Fruit fly (Drosophila melanogaster) whole organism, embryonic: ENCODE data around the gene CG43813.

ENCODE experiments used
- CG11093 ChIP-seq: fragments of 200-800 bp; sonication (Bioruptor generic); IDR thresholded peaks from 3 replicates; pipeline ENCODE4 v1.3.6; 2022; ENCODE audit warnings: missing biosample characterization, missing genetic modification characterization
- CG11398 ChIP-seq: fragments of 200-800 bp; sonication (Bioruptor generic); optimal IDR thresholded peaks from 2 replicates; lab custom pipeline; 2016; ENCODE audit warnings: missing biosample characterization, missing genetic modification characterization
- CG12155 ChIP-seq: fragments of 200-800 bp; sonication (Bioruptor generic); optimal IDR thresholded peaks from 3 replicates; lab custom pipeline; 2016; ENCODE audit warnings: missing biosample characterization, missing genetic modification characterization
- CG12299 ChIP-seq: fragments of 200-800 bp; sonication (Bioruptor generic); optimal IDR thresholded peaks from 2 replicates; lab custom pipeline; 2018; ENCODE audit warnings: missing biosample characterization, mild to moderate bottlenecking, missing genetic modification characterization
- CG14014 ChIP-seq: fragments of 200-800 bp; sonication (Bioruptor generic); IDR thresholded peaks from 2 replicates; pipeline ENCODE4 v1.3.6; 2022; ENCODE audit warnings: missing biosample characterization, missing genetic modification characterization
- CG15514 ChIP-seq: fragments of 200-800 bp; sonication (Bioruptor generic); optimal IDR thresholded peaks from 3 replicates; lab custom pipeline; 2017; ENCODE audit warnings: missing biosample characterization, missing genetic modification characterization, mild to moderate bottlenecking, moderate library complexity, missing genetic modification reagents
- CG1647 ChIP-seq: fragments of 200-800 bp; sonication (Bioruptor generic); optimal IDR thresholded peaks from 3 replicates; lab custom pipeline; 2016; ENCODE audit warnings: missing biosample characterization, missing genetic modification characterization
- CG18262 ChIP-seq: fragments of 200-800 bp; optimal IDR thresholded peaks from 3 replicates; lab custom pipeline; 2019; ENCODE audit warnings: missing biosample characterization, mild to moderate bottlenecking, missing genetic modification characterization, moderate library complexity
- CG2712 ChIP-seq: fragments of 200-800 bp; optimal IDR thresholded peaks from 3 replicates; lab custom pipeline; 2019; ENCODE audit warnings: missing biosample characterization, mild to moderate bottlenecking, missing genetic modification characterization, moderate library complexity
- CG32767 ChIP-seq: fragments of 200-800 bp; sonication (Bioruptor generic); IDR thresholded peaks from 2 replicates; pipeline ENCODE4 v1.3.6; 2022; ENCODE audit warnings: missing biosample characterization, missing genetic modification characterization
- CG34376 ChIP-seq: fragments of 200-800 bp; sonication (Bioruptor generic); optimal IDR thresholded peaks from 2 replicates; lab custom pipeline; 2018; ENCODE audit warnings: missing biosample characterization, mild to moderate bottlenecking, missing genetic modification characterization
- CG4282 ChIP-seq: fragments of 200-800 bp; sonication (Bioruptor generic); optimal IDR thresholded peaks from 2 replicates; lab custom pipeline; 2016; ENCODE audit warnings: missing biosample characterization, missing genetic modification characterization
- CG4328 ChIP-seq: fragments of 200-800 bp; sonication (Bioruptor generic); optimal IDR thresholded peaks from 3 replicates; lab custom pipeline; 2017; ENCODE audit warnings: missing biosample characterization, missing genetic modification reagents, missing genetic modification characterization
- CG5245 ChIP-seq: fragments of 200-800 bp; sonication (Bioruptor generic); optimal IDR thresholded peaks from 3 replicates; lab custom pipeline; 2016; ENCODE audit warnings: missing biosample characterization, missing genetic modification characterization
- CG6813 ChIP-seq: fragments of 200-800 bp; sonication (Bioruptor generic); optimal IDR thresholded peaks from 2 replicates; lab custom pipeline; 2017; ENCODE audit warnings: missing biosample characterization, missing genetic modification characterization, mild to moderate bottlenecking, moderate library complexity, missing genetic modification reagents
- CG6854 ChIP-seq: fragments of 200-800 bp; sonication (Bioruptor generic); optimal IDR thresholded peaks from 3 replicates; lab custom pipeline; 2017; ENCODE audit warnings: missing biosample characterization, mild to moderate bottlenecking, missing genetic modification characterization
- CG7271 ChIP-seq: fragments of 200-800 bp; sonication (Bioruptor generic); optimal IDR thresholded peaks from 2 replicates; lab custom pipeline; 2018; ENCODE audit warnings: missing biosample characterization, mild to moderate bottlenecking, missing genetic modification characterization, moderate library complexity
- CG7786 ChIP-seq: fragments of 200-800 bp; sonication (Bioruptor generic); optimal IDR thresholded peaks from 2 replicates; lab custom pipeline; 2016; ENCODE audit warnings: missing biosample characterization, missing genetic modification characterization
- CG9797 ChIP-seq: fragments of 200-800 bp; sonication (Bioruptor generic); optimal IDR thresholded peaks from 3 replicates; lab custom pipeline; 2018; ENCODE audit warnings: missing biosample characterization, mild to moderate bottlenecking, missing genetic modification characterization
- CkIIα-i1 ChIP-seq: fragments of 200-800 bp; sonication (Bioruptor generic); IDR thresholded peaks from 2 replicates; pipeline ENCODE4 v1.3.6; 2022; ENCODE audit warnings: missing biosample characterization, missing genetic modification characterization
- Doc3 ChIP-seq: fragments of 200-800 bp; sonication (Bioruptor generic); IDR thresholded peaks from 3 replicates; pipeline ENCODE4 v1.3.6; 2022; ENCODE audit warnings: missing biosample characterization, missing genetic modification characterization; ENCODE audit not compliant: partially characterized antibody
- Drgx ChIP-seq: fragments of 200-800 bp; sonication (Bioruptor generic); IDR thresholded peaks from 2 replicates; pipeline ENCODE4 v1.3.6; 2022; ENCODE audit warnings: missing biosample characterization, missing genetic modification characterization
- Jarid2 ChIP-seq: fragments of 200-800 bp; sonication (Bioruptor generic); optimal IDR thresholded peaks from 3 replicates; lab custom pipeline; 2017; ENCODE audit warnings: mild to moderate bottlenecking, missing biosample characterization, missing genetic modification reagents, missing genetic modification characterization
- MTF-1 ChIP-seq: fragments of 200-800 bp; sonication (Bioruptor generic); optimal IDR thresholded peaks from 2 replicates; lab custom pipeline; 2018; ENCODE audit warnings: missing biosample characterization, mild to moderate bottlenecking, missing genetic modification characterization, borderline replicate concordance
- Med ChIP-seq: fragments of 200-800 bp; sonication (Bioruptor generic); peaks from one replicate; lab custom pipeline; 2016; ENCODE audit warnings: missing biosample characterization, missing genetic modification characterization, mild to moderate bottlenecking, inconsistent platforms, moderate library complexity
- Myb ChIP-seq: fragments of 200-800 bp; sonication (Bioruptor generic); optimal IDR thresholded peaks from 2 replicates; lab custom pipeline; 2016; ENCODE audit warnings: missing biosample characterization, missing genetic modification characterization
- Optix ChIP-seq: fragments of 200-800 bp; sonication (Bioruptor generic); IDR thresholded peaks from 3 replicates; pipeline ENCODE4 v1.3.6; 2022; ENCODE audit warnings: missing biosample characterization, missing genetic modification characterization
- ap ChIP-seq: fragments of 200-800 bp; sonication (Bioruptor generic); IDR thresholded peaks from 2 replicates; pipeline ENCODE4 v1.3.6; 2022; ENCODE audit warnings: missing biosample characterization, missing genetic modification characterization
- btn ChIP-seq: fragments of 200-800 bp; sonication (Bioruptor generic); optimal IDR thresholded peaks from 2 replicates; lab custom pipeline; 2016; ENCODE audit warnings: missing biosample characterization, missing genetic modification characterization
- cas ChIP-seq: fragments of 200-800 bp; sonication (Bioruptor generic); IDR thresholded peaks from 2 replicates; pipeline ENCODE4 v1.3.6; 2022; ENCODE audit warnings: missing biosample characterization, missing genetic modification characterization
- cg ChIP-seq: fragments of 200-800 bp; sonication (Bioruptor generic); optimal IDR thresholded peaks from 3 replicates; lab custom pipeline; 2019; ENCODE audit warnings: missing biosample characterization, mild to moderate bottlenecking, missing genetic modification characterization, moderate library complexity
- chm ChIP-seq: fragments of 200-800 bp; sonication (Bioruptor generic); IDR thresholded peaks from 2 replicates; pipeline ENCODE4 v1.3.6; 2022; ENCODE audit warnings: missing biosample characterization, missing genetic modification characterization
- chn ChIP-seq: fragments of 200-800 bp; sonication (Bioruptor generic); optimal IDR thresholded peaks from 2 replicates; lab custom pipeline; 2016; ENCODE audit warnings: missing biosample characterization, missing genetic modification characterization
- ci ChIP-seq: fragments of 200-800 bp; sonication (Bioruptor generic); IDR thresholded peaks from 3 replicates; pipeline ENCODE4 v1.3.6; 2022; ENCODE audit warnings: missing biosample characterization, missing genetic modification characterization
- corto ChIP-seq: fragments of 200-800 bp; sonication (Bioruptor generic); optimal IDR thresholded peaks from 2 replicates; lab custom pipeline; 2016; ENCODE audit warnings: missing biosample characterization, mild to moderate bottlenecking, missing genetic modification characterization, moderate library complexity
- disco-r ChIP-seq: fragments of 200-800 bp; sonication (Bioruptor generic); optimal IDR thresholded peaks from 2 replicates; lab custom pipeline; 2016; ENCODE audit warnings: missing biosample characterization, missing genetic modification characterization
- dmrt99B ChIP-seq: fragments of 200-800 bp; sonication (Bioruptor generic); optimal IDR thresholded peaks from 2 replicates; lab custom pipeline; 2018; ENCODE audit warnings: missing biosample characterization, mild to moderate bottlenecking, missing genetic modification characterization, moderate library complexity
- en ChIP-seq: fragments of 200-800 bp; sonication (Bioruptor generic); optimal IDR thresholded peaks from 2 replicates; lab custom pipeline; 2016; ENCODE audit warnings: missing biosample characterization, missing genetic modification characterization
- esg ChIP-seq: fragments of 200-800 bp; sonication (Bioruptor generic); conservative IDR thresholded peaks from 2 replicates; pipeline ENCODE4 v1.3.6; 2022; ENCODE audit warnings: missing biosample characterization, missing genetic modification characterization
- hth ChIP-seq: fragments of >200 bp; optimal IDR thresholded peaks from 2 replicates; lab custom pipeline; 2017; ENCODE audit warnings: inconsistent platforms
- jumu ChIP-seq: fragments of 200-800 bp; sonication (Bioruptor generic); optimal IDR thresholded peaks from 3 replicates; lab custom pipeline; 2016; ENCODE audit warnings: missing biosample characterization, missing genetic modification characterization
- kah ChIP-seq: fragments of 200-800 bp; sonication (Bioruptor generic); optimal IDR thresholded peaks from 2 replicates; lab custom pipeline; 2018; ENCODE audit warnings: missing biosample characterization, mild to moderate bottlenecking, missing genetic modification characterization
- lmd ChIP-seq: fragments of 200-800 bp; sonication (Bioruptor generic); IDR thresholded peaks from 2 replicates; pipeline ENCODE4 v1.3.6; 2022; ENCODE audit warnings: missing biosample characterization, missing genetic modification characterization
- prd ChIP-seq, 3 experiments: fragments of >200 bp in 2 of 3; fragments of 200-800 bp in 1 of 3; sonication (Bioruptor generic) in 1 of 3; optimal IDR thresholded peaks in 2 of 3; IDR thresholded peaks in 1 of 3; 2 replicates in 2 of 3; 3 replicates in 1 of 3; pipeline versions ENCODE4 v1.3.6 to Lab custom; 2017 to 2022; ENCODE audit warnings: missing biosample characterization in 1 of 3, missing genetic modification characterization in 1 of 3
- sd ChIP-seq: fragments of 200-800 bp; sonication (Bioruptor generic); optimal IDR thresholded peaks from 3 replicates; lab custom pipeline; 2018; ENCODE audit warnings: missing biosample characterization, mild to moderate bottlenecking, missing genetic modification characterization, moderate library complexity
- seq ChIP-seq: fragments of 200-800 bp; sonication (Bioruptor generic); IDR thresholded peaks from 2 replicates; pipeline ENCODE4 v1.3.6; 2022; ENCODE audit warnings: missing biosample characterization, missing genetic modification characterization
- shn ChIP-seq: fragments of 200-800 bp; sonication (Bioruptor generic); optimal IDR thresholded peaks from 3 replicates; lab custom pipeline; 2016; ENCODE audit warnings: missing biosample characterization, missing genetic modification characterization
- tna ChIP-seq: fragments of 200-800 bp; sonication (Bioruptor generic); IDR thresholded peaks from 2 replicates; pipeline ENCODE4 v1.3.6; 2022; ENCODE audit warnings: missing biosample characterization, missing genetic modification characterization; ENCODE audit not compliant: partially characterized antibody
- tup ChIP-seq: fragments of 200-800 bp; sonication (Bioruptor generic); optimal IDR thresholded peaks from 2 replicates; lab custom pipeline; 2016; ENCODE audit warnings: missing biosample characterization, mild to moderate bottlenecking, missing genetic modification characterization, moderate library complexity
- unc-4 ChIP-seq: fragments of 200-800 bp; sonication (Bioruptor generic); IDR thresholded peaks from 2 replicates; pipeline ENCODE4 v1.3.6; 2022; ENCODE audit warnings: missing biosample characterization, missing genetic modification characterization; ENCODE audit not compliant: partially characterized antibody
- vvl ChIP-seq: fragments of 200-800 bp; sonication (Bioruptor generic); IDR thresholded peaks from 2 replicates; pipeline ENCODE4 v1.3.6; 2022; ENCODE audit warnings: missing biosample characterization, missing genetic modification characterization

The CG43813 gene

dm6 chr2L:12369612-12370011 lies 25.5 kb upstream of the CG43813 start (continued):
- no peak for TF ChIP-seq CG2712 (tag; lab: Kevin White, UChicago)
- TF ChIP-seq prd (optimal IDR thresholded peaks at IDR 0.05; lab: Kevin White, UChicago): no peak
- TF ChIP-seq prd (GFP tag; IDR thresholded peaks at IDR 0.05; lab: Robert Waterston, UW): no peak
- no peak for TF ChIP-seq kah
- no peak for TF ChIP-seq CG7786 (GFP tag; lab: Kevin White, UChicago)
- TF ChIP-seq CG14014 (GFP tag; lab: Robert Waterston, UW): peak; percentile 69; the same call in 1 of the 2 replicates
- TF ChIP-seq Myb: no peak
- 0 out of 3 replicates have a peak, but pooled peaks have one; percentile 25 for TF ChIP-seq ci (GFP tag; lab: Robert Waterston, UW)
- no peak for TF ChIP-seq disco-r
- TF ChIP-seq CG9797 (GFP tag; lab: Kevin White, UChicago): no peak
- peak; percentile 91 for TF ChIP-seq Med
- TF ChIP-seq CG12299: no peak
- no peak for TF ChIP-seq CG7271 (tag; lab: Kevin White, UChicago)
- no peak for TF ChIP-seq CG1647 (GFP tag; lab: Kevin White, UChicago)
- no peak for TF ChIP-seq shn (GFP tag; lab: Kevin White, UChicago)
- no peak for TF ChIP-seq CG18262 (tag; lab: Kevin White, UChicago)
- TF ChIP-seq Drgx: no peak
- peak; percentile 2 for TF ChIP-seq CG12155 (GFP tag; lab: Kevin White, UChicago)
- no peak for TF ChIP-seq btn
- TF ChIP-seq CG4328 (GFP tag; lab: Kevin White, UChicago): no peak
- TF ChIP-seq CkIIα-i1: no peak
- no peak for TF ChIP-seq tna
- no peak for TF ChIP-seq cg
- no peak for TF ChIP-seq hth (lab: Kevin White, UChicago)
- no peak for TF ChIP-seq tup
- TF ChIP-seq cas (GFP tag; lab: Robert Waterston, UW): no peak
- no peak for TF ChIP-seq ap (GFP tag; lab: Robert Waterston, UW)
- no peak for TF ChIP-seq CG4282 (GFP tag; lab: Kevin White, UChicago)
- no peak for TF ChIP-seq unc-4
- TF ChIP-seq CG15514 (GFP tag; lab: Kevin White, UChicago): peak; percentile 52
- TF ChIP-seq CG5245: no peak
- TF ChIP-seq dmrt99B (tag; lab: Kevin White, UChicago): peak; percentile 19
- no peak for TF ChIP-seq Doc3 (GFP tag; lab: Robert Waterston, UW)
- peak; percentile 49 for TF ChIP-seq CG6813 (GFP tag; lab: Kevin White, UChicago)
- TF ChIP-seq sd (tag; lab: Kevin White, UChicago): peak; percentile 37
- TF ChIP-seq CG11398 (GFP tag; lab: Kevin White, UChicago): no peak
- TF ChIP-seq chm: no peak
- TF ChIP-seq seq (GFP tag; lab: Robert Waterston, UW): peak; percentile 75
- TF ChIP-seq chn: no peak
- TF ChIP-seq Optix (GFP tag; lab: Robert Waterston, UW): no peak
- TF ChIP-seq MTF-1 (GFP tag; lab: Kevin White, UChicago): peak; percentile 14
- TF ChIP-seq CG11093 (GFP tag; lab: Robert Waterston, UW): no peak; the same call in 2 of the 3 replicates
- no peak for TF ChIP-seq CG6854 (GFP tag; lab: Kevin White, UChicago)
- TF ChIP-seq lmd (GFP tag; lab: Robert Waterston, UW): no peak
- peak; percentile 27; the same call in 1 of the 2 replicates for TF ChIP-seq vvl (GFP tag; lab: Robert Waterston, UW)
- peak; percentile 8 for TF ChIP-seq Jarid2 (GFP tag; lab: Kevin White, UChicago)
- TF ChIP-seq CG34376 (GFP tag; lab: Kevin White, UChicago): no peak
- no peak for TF ChIP-seq corto
- TF ChIP-seq CG32767: no peak
- TF ChIP-seq esg (GFP tag; lab: Robert Waterston, UW): no peak
- no peak for TF ChIP-seq en (GFP tag; lab: Kevin White, UChicago)
- no peak for TF ChIP-seq jumu
